Fruit fly (Drosophila melanogaster) Kc167 (cell line): ENCODE measurements around the gene CG42831.

Experiments
- Myc ChIP-seq: fragments of >200 bp; optimal IDR thresholded peaks from 2 replicates; lab custom pipeline; 2017; ENCODE audit warnings: missing external identifiers
- Sin3A ChIP-seq: fragments of >200 bp; optimal IDR thresholded peaks from 2 replicates; lab custom pipeline; 2018; ENCODE audit warnings: missing external identifiers
- h ChIP-seq: fragments of >200 bp; optimal IDR thresholded peaks from 3 replicates; lab custom pipeline; 2018; ENCODE audit warnings: missing external identifiers
- insv ChIP-seq: fragments of >200 bp; optimal IDR thresholded peaks from 3 replicates; lab custom pipeline; 2018; ENCODE audit warnings: missing external identifiers
- psq ChIP-seq: fragments of >200 bp; optimal IDR thresholded peaks from 2 replicates; lab custom pipeline; 2017; ENCODE audit warnings: missing external identifiers
- ttk ChIP-seq: sonication (Bioruptor generic); optimal IDR thresholded peaks from 2 replicates; lab custom pipeline; 2017; ENCODE audit warnings: missing external identifiers

The CG42831 gene

dm6 chr3L:10814519-10814918 lies at the start of gene CG42831:
TSS of gene CG42831 (plus strand) at chr3L:10814819.
- TF ChIP-seq h (lab: Kevin White, UChicago): no peak

dm6 chr3L:10766480-10767145 lies 48.0 kb upstream of the CG42831 start:
- TF ChIP-seq psq (no peak), Sin3A (lab: Kevin White, UChicago) (no peak), ttk (lab: Kevin White, UChicago) (no peak), h (lab: Kevin White, UChicago) (no peak), Myc (no peak), insv (lab: Kevin White, UChicago) (no peak)

- no peak for TF ChIP-seq psq
- no peak for TF ChIP-seq Myc
- no peak for TF ChIP-seq ttk (lab: Kevin White, UChicago)
- TF ChIP-seq insv (lab: Kevin White, UChicago): no peak
- no peak for TF ChIP-seq Sin3A (lab: Kevin White, UChicago)
- no peak for TF ChIP-seq h (lab: Kevin White, UChicago)
Observed at dm6 chr3L:10767181-10768095, 47.2 kb upstream of the CG42831 start.

dm6 chr3L:10769218-10770018 lies 45.2 kb upstream of the CG42831 start:
- TF ChIP-seq Myc (no peak), insv (lab: Kevin White, UChicago) (no peak), Sin3A (lab: Kevin White, UChicago) (no peak), h (lab: Kevin White, UChicago) (no peak), ttk (lab: Kevin White, UChicago) (no peak), psq (no peak)

dm6 chr3L:10771616-10772203 lies 42.9 kb upstream of the CG42831 start, which contains the start of gene CG43245:
TSS of gene CG43245 (plus strand) at chr3L:10771925.
- TF ChIP-seq insv (lab: Kevin White, UChicago) (no peak), psq (no peak), ttk (lab: Kevin White, UChicago) (no peak), h (lab: Kevin White, UChicago) (no peak), Myc (no peak), Sin3A (lab: Kevin White, UChicago) (no peak)

dm6 chr3L:10772527-10773184 lies 42.0 kb upstream of the CG42831 start:
- TF ChIP-seq Sin3A (lab: Kevin White, UChicago): no peak
- TF ChIP-seq psq: no peak
- TF ChIP-seq h (lab: Kevin White, UChicago): no peak
- TF ChIP-seq ttk (lab: Kevin White, UChicago): no peak

dm6 chr3L:10773585-10773984 lies 41.0 kb upstream of the CG42831 start:
- TF ChIP-seq psq: no peak
- no peak for TF ChIP-seq insv (lab: Kevin White, UChicago)
- no peak for TF ChIP-seq Myc
- no peak for TF ChIP-seq ttk (lab: Kevin White, UChicago)
- no peak for TF ChIP-seq Sin3A (lab: Kevin White, UChicago)
- TF ChIP-seq h (lab: Kevin White, UChicago): no peak

dm6 chr3L:10775182-10775581 lies 39.4 kb upstream of the CG42831 start:
- TF ChIP-seq Myc: no peak

- TF ChIP-seq Myc: no peak
- no peak for TF ChIP-seq insv (lab: Kevin White, UChicago)
- TF ChIP-seq Sin3A (lab: Kevin White, UChicago): no peak
Observed at dm6 chr3L:10775736-10776135, 38.9 kb upstream of the CG42831 start.

dm6 chr3L:10776367-10777026 lies 38.1 kb upstream of the CG42831 start:
- TF ChIP-seq Sin3A (lab: Kevin White, UChicago): no peak
- no peak for TF ChIP-seq insv (lab: Kevin White, UChicago)
- no peak for TF ChIP-seq ttk (lab: Kevin White, UChicago)
- no peak for TF ChIP-seq psq
- TF ChIP-seq h (lab: Kevin White, UChicago): no peak
- no peak for TF ChIP-seq Myc

- TF ChIP-seq insv (lab: Kevin White, UChicago) (no peak), h (lab: Kevin White, UChicago) (no peak), Myc (no peak), ttk (lab: Kevin White, UChicago) (no peak), Sin3A (lab: Kevin White, UChicago) (no peak), psq (no peak)
Observed at dm6 chr3L:10777493-10777897, 37.1 kb upstream of the CG42831 start.
